Worm (Caenorhabditis elegans): ENCODE data around the gene him-18.

The him-18 gene

DNA sequence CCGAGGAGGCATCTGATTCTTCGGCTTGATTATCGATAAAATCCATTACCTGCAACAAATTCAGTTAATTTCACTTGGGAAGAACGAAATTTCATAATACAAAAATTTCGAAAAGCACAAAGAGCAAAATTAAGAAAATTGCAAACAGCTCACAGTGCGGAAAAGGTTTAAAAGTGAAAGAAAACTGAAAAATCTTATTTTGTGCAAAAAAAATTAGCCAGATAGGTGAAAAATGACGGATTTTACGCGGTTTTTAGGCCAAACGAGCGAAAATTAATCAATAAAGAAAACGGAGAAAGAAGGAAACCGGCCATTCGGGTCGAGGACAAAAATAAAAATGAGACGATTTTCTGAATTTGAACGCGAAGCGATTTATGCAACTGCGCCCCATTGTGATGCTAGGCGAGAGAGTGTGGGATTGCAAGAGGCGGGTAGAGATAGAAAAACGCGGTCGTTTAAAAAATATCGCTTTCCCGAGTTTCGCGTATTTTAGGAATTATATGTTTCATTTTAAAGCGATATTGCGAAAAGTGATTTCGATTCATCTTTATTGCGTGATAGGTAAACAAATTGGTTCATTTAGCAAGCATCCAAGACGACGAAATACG lies 5.7 kb upstream of the him-18 start, which contains the start of gene emb-5:
Gene emb-5, minus strand, starts transcription at position 51 of the 608 bp plus-strand sequence.
- TF ChIP-seq lsy-2 (tag; optimal IDR thresholded peaks at IDR 0.05) (peak; percentile 56 to 81), nhr-77 (tag; optimal IDR thresholded peaks at IDR 0.05) (no peak), egl-27 (tag; optimal IDR thresholded peaks at IDR 0.05) (peak; percentile 9), mbf-1 (tag; optimal IDR thresholded peaks at IDR 0.05) (no peak), mab-5 (tag; optimal IDR thresholded peaks at IDR 0.05) (peak; percentile 75), unc-62 (GFP tag; optimal IDR thresholded peaks at IDR 0.05) (no peak), nhr-21 (tag; optimal IDR thresholded peaks at IDR 0.05) (peak; percentile 6), alr-1 (tag; optimal IDR thresholded peaks at IDR 0.05) (no peak), nhr-10 (tag; optimal IDR thresholded peaks at IDR 0.05) (no peak), nhr-129 (tag; optimal IDR thresholded peaks at IDR 0.05) (peak; percentile 71), gmeb-1 (tag; optimal IDR thresholded peaks at IDR 0.05) (peak; percentile 95), sem-4 (tag; optimal IDR thresholded peaks at IDR 0.05) (no peak), nhr-23 (tag; optimal IDR thresholded peaks at IDR 0.05) (no peak), C34F6.9 (tag; optimal IDR thresholded peaks at IDR 0.05) (peak; percentile 62), lin-13 (GFP tag; optimal IDR thresholded peaks at IDR 0.05) (no peak), mdl-1 (tag; optimal IDR thresholded peaks at IDR 0.05) (no peak), lin-11 (tag; optimal IDR thresholded peaks at IDR 0.05) (peak; percentile 32), sma-3 (GFP tag; optimal IDR thresholded peaks at IDR 0.05) (peak; percentile 45), sma-9 (GFP tag; optimal IDR thresholded peaks at IDR 0.05) (peak; percentile 69), sma-9 (tag; optimal IDR thresholded peaks at IDR 0.05) (no peak), fos-1 (tag; optimal IDR thresholded peaks at IDR 0.05) (peak; percentile 1), unc-55 (GFP tag; optimal IDR thresholded peaks at IDR 0.05) (peak; percentile 83), crh-2 (tag; optimal IDR thresholded peaks at IDR 0.05) (peak; percentile 65), snpc-4 (tag; optimal IDR thresholded peaks at IDR 0.05) (no peak)

ce11 chrIII:4708909-4709308 lies 6.1 kb downstream of the him-18 start, which contains the start of gene T04A8.18:
Gene T04A8.18, plus strand, starts transcription at chrIII:4709209.
- TF ChIP-seq unc-55 (GFP tag; optimal IDR thresholded peaks at IDR 0.05) (peak; percentile 4), nhr-129 (tag; optimal IDR thresholded peaks at IDR 0.05) (no peak), gmeb-1 (tag; optimal IDR thresholded peaks at IDR 0.05) (no peak), mdl-1 (tag; optimal IDR thresholded peaks at IDR 0.05) (no peak), ztf-1 (GFP tag; conservative IDR thresholded peaks at IDR 0.05) (no peak)

DNA sequence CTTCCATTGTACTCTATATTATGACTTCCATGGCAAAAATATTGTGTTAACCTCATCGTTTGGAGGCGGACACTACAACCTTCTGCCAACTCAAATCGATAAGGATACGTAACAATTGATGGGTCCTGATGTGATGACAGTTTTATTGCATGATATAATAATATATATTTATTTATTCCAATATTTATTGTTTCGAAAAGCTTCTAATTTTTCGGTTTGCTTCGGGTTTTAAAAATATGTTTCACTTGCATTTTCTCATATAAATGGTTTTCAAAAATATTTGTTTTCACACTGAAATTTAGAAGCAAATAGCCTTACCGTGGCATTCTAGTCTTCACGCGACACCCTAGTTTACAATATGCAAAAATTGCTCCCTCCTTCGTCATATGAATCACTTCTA lies 8.3 kb downstream of the him-18 start, which contains the start of gene T04A8.13:
Gene T04A8.13, plus strand, starts transcription at position 301 of the 400 bp plus-strand sequence.
- TF ChIP-seq elt-1 (tag; optimal IDR thresholded peaks at IDR 0.05) (no peak), Y55F3AM.14 (GFP tag; optimal IDR thresholded peaks at IDR 0.05) (no peak), ama-1 (optimal IDR thresholded peaks at IDR 0.05) (no peak), crh-2 (tag; optimal IDR thresholded peaks at IDR 0.05) (no peak), ceh-82 (tag; optimal IDR thresholded peaks at IDR 0.05) (no peak), blmp-1 (tag; optimal IDR thresholded peaks at IDR 0.05; ENCODE audit: insufficient read depth) (no peak), nhr-237 (tag; optimal IDR thresholded peaks at IDR 0.05) (no peak), peb-1 (tag; optimal IDR thresholded peaks at IDR 0.05) (no peak)

ce11 chrIII:4705207-4705606 lies 9.8 kb downstream of the him-18 start, which contains the start of gene pgap-2:
Gene pgap-2, plus strand, starts transcription at chrIII:4705507.
- TF ChIP-seq nhr-129 (tag; optimal IDR thresholded peaks at IDR 0.05) (no peak), nhr-10 (tag; optimal IDR thresholded peaks at IDR 0.05) (no peak), lin-11 (tag; optimal IDR thresholded peaks at IDR 0.05) (no peak), sem-4 (tag; optimal IDR thresholded peaks at IDR 0.05) (no peak), nhr-6 (tag; optimal IDR thresholded peaks at IDR 0.05) (no peak), nhr-12 (tag; optimal IDR thresholded peaks at IDR 0.05) (no peak)

ce11 chrIII:4703932-4704454 lies 11.0 kb downstream of the him-18 start, which contains the start of the genes clp-2 and mrpl-16:
Gene clp-2, minus strand, starts transcription at chrIII:4704025.
Gene mrpl-16, plus strand, starts transcription at chrIII:4704404.
- TF ChIP-seq nhr-129 (tag; optimal IDR thresholded peaks at IDR 0.05) = no peak
- TF ChIP-seq nhr-77 (tag; optimal IDR thresholded peaks at IDR 0.05) = no peak
- peak; percentile 59 for TF ChIP-seq unc-55 (GFP tag; optimal IDR thresholded peaks at IDR 0.05)
- TF ChIP-seq skn-1 (tag; optimal IDR thresholded peaks at IDR 0.05) = no peak
- TF ChIP-seq egl-27 (tag; optimal IDR thresholded peaks at IDR 0.05) = no peak
- peak in 1 of 2 experiments; percentile 59 for TF ChIP-seq lsy-2 (tag; optimal IDR thresholded peaks at IDR 0.05)
- TF ChIP-seq mdl-1 (tag; optimal IDR thresholded peaks at IDR 0.05) = no peak
- peak; percentile 58 for TF ChIP-seq C34F6.9 (tag; optimal IDR thresholded peaks at IDR 0.05)
- no peak for TF ChIP-seq ztf-1 (GFP tag; conservative IDR thresholded peaks at IDR 0.05)
- no peak for TF ChIP-seq R02D3.7 (tag; optimal IDR thresholded peaks at IDR 0.05)
- peak; percentile 12 for TF ChIP-seq crh-2 (tag; optimal IDR thresholded peaks at IDR 0.05)

Measured in whole organism, L2 larva.